Fruit fly (Drosophila melanogaster) whole organism, adult: Measurements from ENCODE around the gene CG10038.

Experiments used
- CG7101 ChIP-seq: fragments of 200-800 bp; sonication (Bioruptor generic); optimal IDR thresholded peaks from 2 replicates; lab custom pipeline; 2018; ENCODE audit warnings: missing biosample characterization, mild to moderate bottlenecking, missing genetic modification characterization, moderate library complexity
- bab1 ChIP-seq: fragments of 200-800 bp; sonication (Bioruptor generic); optimal IDR thresholded peaks from 3 replicates; lab custom pipeline; 2019; ENCODE audit warnings: missing biosample characterization, mild to moderate bottlenecking, missing genetic modification characterization, moderate library complexity
- cic ChIP-seq: fragments of 200-800 bp; sonication (Bioruptor generic); optimal IDR thresholded peaks from 2 replicates; lab custom pipeline; 2017; ENCODE audit warnings: missing biosample characterization, mild to moderate bottlenecking, missing genetic modification characterization, moderate library complexity

dm6 chr3R:12311053-12311452 is 39.4 kb downstream of the CG10038 start, which contains the start of gene CG4066:
- no peak for TF ChIP-seq cic (GFP tag; lab: Kevin White, UChicago)
- no peak for TF ChIP-seq bab1
- TF ChIP-seq CG7101 (tag; lab: Kevin White, UChicago): no peak
